Worm (Caenorhabditis elegans): Measurements from ENCODE around the gene cyk-7.
A peak's percentile ranks its signal among the peaks of the same experiment; 100 is the strongest.

Gene cyk-7

ce11 chrIII:7795311-7795710 lies at the start of gene cyk-7:
TSS of gene cyk-7 (minus strand) at chrIII:7795409.
- TF ChIP-seq dpl-1 (GFP tag; optimal IDR thresholded peaks at IDR 0.05) (peak; percentile 45), ZK337.2 (GFP tag; IDR thresholded peaks at IDR 0.05) (no peak), F49E8.2 (tag; optimal IDR thresholded peaks at IDR 0.05; ENCODE audit: borderline replicate concordance) (peak; percentile 69), unc-130 (GFP tag; optimal IDR thresholded peaks at IDR 0.05) (peak; percentile 17)

DNA sequence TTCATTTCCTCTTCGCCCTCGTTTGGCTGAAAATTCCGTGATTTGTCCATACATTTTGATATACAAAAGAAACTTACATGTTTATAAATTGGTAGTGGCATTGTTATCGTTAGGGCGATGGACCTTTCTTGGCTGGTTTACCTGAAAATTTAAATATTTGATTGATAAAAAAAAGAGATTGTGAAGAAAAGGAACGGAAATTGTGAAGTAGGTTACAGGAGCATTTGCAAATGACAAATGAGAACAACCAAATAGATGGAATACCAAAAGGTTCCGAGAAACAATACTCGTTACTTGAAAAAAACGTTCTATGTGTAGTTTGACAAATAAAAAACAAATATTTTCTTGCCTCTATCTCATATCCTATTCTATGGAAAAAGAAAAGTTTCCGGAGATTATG lies 48.3 kb upstream of the cyk-7 start, which contains the start of gene ZK652.8:
ZK652.8 (minus strand) TSS at position 101 of the 400 bp plus-strand sequence.
- TF ChIP-seq gei-8 (GFP tag; optimal IDR thresholded peaks at IDR 0.05) = no peak
- TF ChIP-seq aha-1 (tag) = peak; percentile 59

- no peak for TF ChIP-seq snpc-4 (tag; optimal IDR thresholded peaks at IDR 0.05)
- TF ChIP-seq D1046.2 (GFP tag; IDR thresholded peaks at IDR 0.05) = no peak
- TF ChIP-seq rbr-2 (tag; optimal IDR thresholded peaks at IDR 0.05) = no peak
- TF ChIP-seq F44E2.7 (GFP tag; IDR thresholded peaks at IDR 0.05) = no peak
- no peak for TF ChIP-seq Y48G9A.11 (GFP tag; IDR thresholded peaks at IDR 0.05)
- no peak for TF ChIP-seq duxl-1 (tag; optimal IDR thresholded peaks at IDR 0.05; ENCODE audit: poor library complexity)
- no peak for TF ChIP-seq nhr-48 (tag; optimal IDR thresholded peaks at IDR 0.05)
- TF ChIP-seq tag-97 (GFP tag; IDR thresholded peaks at IDR 0.05) = no peak
- no peak for TF ChIP-seq Y75B8A.6 (GFP tag; IDR thresholded peaks at IDR 0.05)
- no peak for TF ChIP-seq mes-2 (tag; optimal IDR thresholded peaks at IDR 0.05; ENCODE audit: poor library complexity, severe bottlenecking)
- TF ChIP-seq sdz-12 (GFP tag; optimal IDR thresholded peaks at IDR 0.05) = no peak
- no peak for TF ChIP-seq ceh-28 (tag; optimal IDR thresholded peaks at IDR 0.05)
- no peak for TF ChIP-seq nhr-237 (tag; optimal IDR thresholded peaks at IDR 0.05)
- no peak for TF ChIP-seq ces-1 (GFP tag; optimal IDR thresholded peaks at IDR 0.05)
- TF ChIP-seq nhr-11 (tag; optimal IDR thresholded peaks at IDR 0.05) = no peak
- TF ChIP-seq zag-1 (tag; optimal IDR thresholded peaks at IDR 0.05) = no peak
- no peak for TF ChIP-seq jun-1 (tag; optimal IDR thresholded peaks at IDR 0.05)
- TF ChIP-seq unc-130 (GFP tag; optimal IDR thresholded peaks at IDR 0.05) = no peak
- no peak for TF ChIP-seq dmd-8 (GFP tag; IDR thresholded peaks at IDR 0.05)
Measured at ce11 chrIII:7838907-7839642, 43.9 kb upstream of the cyk-7 start, which contains the start of gene ceh-23. TSS of gene ceh-23 (plus strand) at chrIII:7839592.

ce11 chrIII:7837567-7837966 lies 42.4 kb upstream of the cyk-7 start:
- no peak for TF ChIP-seq pha-4 (GFP tag; IDR thresholded peaks at IDR 0.05)
- TF ChIP-seq pha-4 (tag; optimal IDR thresholded peaks at IDR 0.05) = no peak
- no peak for TF ChIP-seq daf-8 (GFP tag; IDR thresholded peaks at IDR 0.05)
- no peak for TF ChIP-seq attf-4 (tag; optimal IDR thresholded peaks at IDR 0.05)
- TF ChIP-seq rbr-2 (tag; optimal IDR thresholded peaks at IDR 0.05) = no peak
- no peak for TF ChIP-seq ces-1 (GFP tag; optimal IDR thresholded peaks at IDR 0.05)
- no peak for TF ChIP-seq dpl-1 (GFP tag; optimal IDR thresholded peaks at IDR 0.05)
- TF ChIP-seq D1046.2 (GFP tag; IDR thresholded peaks at IDR 0.05) = no peak
- no peak for TF ChIP-seq mdt-29 (GFP tag; IDR thresholded peaks at IDR 0.05)
- TF ChIP-seq hlh-11 (tag; optimal IDR thresholded peaks at IDR 0.05) = no peak
- TF ChIP-seq unc-39 (tag; optimal IDR thresholded peaks at IDR 0.05) = no peak
- no peak for TF ChIP-seq hmg-1.1 (GFP tag; IDR thresholded peaks at IDR 0.05)
- no peak for TF ChIP-seq ztf-7 (tag; optimal IDR thresholded peaks at IDR 0.05)
- TF ChIP-seq nhr-10 (tag; optimal IDR thresholded peaks at IDR 0.05) = no peak
- TF ChIP-seq dmd-8 (GFP tag; IDR thresholded peaks at IDR 0.05) = no peak
- no peak for TF ChIP-seq nhr-111 (GFP tag; optimal IDR thresholded peaks at IDR 0.05)
- TF ChIP-seq zip-2 (tag; optimal IDR thresholded peaks at IDR 0.05) = no peak

Data from whole organism, L4 larva.